Fruit fly (Drosophila melanogaster): Measurements from ENCODE around the gene CG17328.

CG17328 gene

DNA sequence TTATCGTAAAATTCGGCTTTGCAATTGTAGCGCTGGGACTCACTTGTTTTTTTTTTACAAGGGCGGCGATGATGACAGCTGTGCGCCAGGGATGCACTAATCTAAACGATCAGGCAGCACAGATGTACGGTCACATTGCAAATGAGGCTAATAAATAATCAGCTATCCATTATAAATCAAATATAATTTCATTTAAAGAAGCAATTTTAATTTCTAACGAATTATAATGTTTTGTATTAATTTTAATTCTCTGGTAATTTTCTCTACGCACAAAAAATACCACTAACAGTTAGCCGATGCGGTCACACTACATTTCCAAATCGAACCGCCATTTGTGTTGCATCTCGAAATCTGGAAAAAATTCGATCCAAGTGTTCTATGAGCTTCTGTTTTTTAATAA lies 10.9 kb downstream of the CG17328 start, which contains the start of the genes cni and fzy (continued):
- no peak for TF ChIP-seq CG8281 (tag; optimal IDR thresholded peaks at IDR 0.05)
- TF ChIP-seq CG13624 (GFP tag; optimal IDR thresholded peaks at IDR 0.05): peak; percentile 11
- TF ChIP-seq CG34376 (GFP tag; optimal IDR thresholded peaks at IDR 0.05): peak; percentile 16
- no peak for TF ChIP-seq toy (GFP tag; IDR thresholded peaks at IDR 0.05)
- TF ChIP-seq CG30020 (tag; optimal IDR thresholded peaks at IDR 0.05): peak; percentile 58
- no peak for TF ChIP-seq dysf (GFP tag; IDR thresholded peaks at IDR 0.05)
- no peak for TF ChIP-seq CG9817 (tag; optimal IDR thresholded peaks at IDR 0.05)
- TF ChIP-seq MBD-R2 (GFP tag; IDR thresholded peaks at IDR 0.05): peak; percentile 93
- no peak for TF ChIP-seq ERR (GFP tag; optimal IDR thresholded peaks at IDR 0.05)
- no peak for TF ChIP-seq Rfx (GFP tag; IDR thresholded peaks at IDR 0.05)
- TF ChIP-seq shn (GFP tag; optimal IDR thresholded peaks at IDR 0.05): no peak
- TF ChIP-seq CG11247 (GFP tag; IDR thresholded peaks at IDR 0.05): no peak
- no peak for TF ChIP-seq CG4730 (GFP tag; IDR thresholded peaks at IDR 0.05)
- no peak for TF ChIP-seq CG6272 (GFP tag; IDR thresholded peaks at IDR 0.05)
- peak; percentile 54 for TF ChIP-seq CG17829 (tag; optimal IDR thresholded peaks at IDR 0.05)
- no peak for TF ChIP-seq CG17612 (GFP tag; IDR thresholded peaks at IDR 0.05)
- TF ChIP-seq fd96Cb (tag; optimal IDR thresholded peaks at IDR 0.05): no peak
- no peak for TF ChIP-seq CG5953 (GFP tag; IDR thresholded peaks at IDR 0.05)
- no peak for TF ChIP-seq fd64A (GFP tag; optimal IDR thresholded peaks at IDR 0.05)
- TF ChIP-seq oc (tag; optimal IDR thresholded peaks at IDR 0.05): no peak
- TF ChIP-seq nau (GFP tag; optimal IDR thresholded peaks at IDR 0.05): no peak
- TF ChIP-seq CG4360 (GFP tag; IDR thresholded peaks at IDR 0.05): no peak
- no peak for TF ChIP-seq CG10959 (GFP tag; IDR thresholded peaks at IDR 0.05)
- TF ChIP-seq Dfd (GFP tag; optimal IDR thresholded peaks at IDR 0.05): no peak
- peak; percentile 32 for TF ChIP-seq sug (tag; optimal IDR thresholded peaks at IDR 0.05)
- no peak for TF ChIP-seq CG9609 (GFP tag; optimal IDR thresholded peaks at IDR 0.05)
- TF ChIP-seq CG2120 (GFP tag; optimal IDR thresholded peaks at IDR 0.05): peak; percentile 42
- no peak for TF ChIP-seq CG7786 (GFP tag; optimal IDR thresholded peaks at IDR 0.05)
- TF ChIP-seq pum (GFP tag; optimal IDR thresholded peaks at IDR 0.05): no peak
- TF ChIP-seq croc (GFP tag; conservative IDR thresholded peaks at IDR 0.05): no peak
- TF ChIP-seq CG4424 (GFP tag; optimal IDR thresholded peaks at IDR 0.05): peak; percentile 42
- TF ChIP-seq Adf1 (GFP tag; IDR thresholded peaks at IDR 0.05): no peak
- no peak for TF ChIP-seq CG14441 (GFP tag; IDR thresholded peaks at IDR 0.05)
- no peak for TF ChIP-seq zf30C (GFP tag; optimal IDR thresholded peaks at IDR 0.05)
- TF ChIP-seq Optix (GFP tag; IDR thresholded peaks at IDR 0.05): no peak
- TF ChIP-seq HmgZ (tag; optimal IDR thresholded peaks at IDR 0.05): peak; percentile 56
- no peak for TF ChIP-seq jigr1 (GFP tag; IDR thresholded peaks at IDR 0.05)
- TF ChIP-seq CG10543 (GFP tag; optimal IDR thresholded peaks at IDR 0.05): no peak
- no peak for TF ChIP-seq CG11456 (GFP tag; IDR thresholded peaks at IDR 0.05)
- no peak for TF ChIP-seq CG11398 (GFP tag; optimal IDR thresholded peaks at IDR 0.05)
- TF ChIP-seq Dbx (GFP tag; IDR thresholded peaks at IDR 0.05): 0 out of 3 replicates have a peak, but pooled peaks have one; percentile 32
- no peak for TF ChIP-seq slou (GFP tag; optimal IDR thresholded peaks at IDR 0.05)
- peak; percentile 6 for TF ChIP-seq CG10654 (GFP tag; optimal IDR thresholded peaks at IDR 0.05)
- no peak for TF ChIP-seq ap (GFP tag; IDR thresholded peaks at IDR 0.05)
- TF ChIP-seq Oli (tag; optimal IDR thresholded peaks at IDR 0.05): no peak
- TF ChIP-seq Ravus (GFP tag; IDR thresholded peaks at IDR 0.05): no peak
- peak; percentile 37; the same call in 1 of the 2 replicates for TF ChIP-seq unc-4 (GFP tag; IDR thresholded peaks at IDR 0.05; ENCODE audit: partially characterized antibody)
- no peak for TF ChIP-seq CG33213 (GFP tag; optimal IDR thresholded peaks at IDR 0.05)
- TF ChIP-seq CG9876 (GFP tag; optimal IDR thresholded peaks at IDR 0.05): no peak
- no peak for TF ChIP-seq CG6791 (GFP tag; IDR thresholded peaks at IDR 0.05; ENCODE audit: partially characterized antibody)
- TF ChIP-seq CG7839 (tag; optimal IDR thresholded peaks at IDR 0.05): no peak
- peak; percentile 62 for TF ChIP-seq BEAF-32 (GFP tag; optimal IDR thresholded peaks at IDR 0.05)
- TF ChIP-seq gcm2 (GFP tag; optimal IDR thresholded peaks at IDR 0.05): no peak

Measured in whole organism, embryonic.